Fruit fly (Drosophila melanogaster) whole organism, prepupa: ENCODE measurements around the gene CG10973.

Source experiments
- CG10631 ChIP-seq: fragments of 200-800 bp; sonication (Bioruptor generic); optimal IDR thresholded peaks from 2 replicates; lab custom pipeline; 2016; ENCODE audit warnings: missing biosample characterization, missing genetic modification characterization
- CG10669 ChIP-seq: fragments of 200-800 bp; sonication (Bioruptor generic); optimal IDR thresholded peaks from 3 replicates; lab custom pipeline; 2018; ENCODE audit warnings: missing biosample characterization, mild to moderate bottlenecking, missing genetic modification characterization, moderate library complexity
- CG11294 ChIP-seq: fragments of 200-800 bp; sonication (Bioruptor generic); IDR thresholded peaks from 2 replicates; pipeline ENCODE4 v1.3.6; 2022; ENCODE audit warnings: missing biosample characterization, missing genetic modification characterization
- CG11762 ChIP-seq: fragments of 200-800 bp; sonication (Bioruptor generic); optimal IDR thresholded peaks from 3 replicates; lab custom pipeline; 2016; ENCODE audit warnings: missing biosample characterization, missing genetic modification characterization; ENCODE audit not compliant: insufficient read depth
- CG11902 ChIP-seq: fragments of 200-800 bp; sonication (Bioruptor generic); optimal IDR thresholded peaks from 3 replicates; lab custom pipeline; 2016; ENCODE audit warnings: missing biosample characterization, missing genetic modification characterization
- CG15336 ChIP-seq: fragments of 200-800 bp; sonication (Bioruptor generic); IDR thresholded peaks from 2 replicates; pipeline ENCODE4 v1.3.6; 2022; ENCODE audit warnings: missing biosample characterization, missing genetic modification characterization
- CG1621 ChIP-seq: fragments of 200-800 bp; sonication (Bioruptor generic); optimal IDR thresholded peaks from 3 replicates; lab custom pipeline; 2018; ENCODE audit warnings: missing biosample characterization, mild to moderate bottlenecking, missing genetic modification characterization
- CG3032 ChIP-seq: fragments of 200-800 bp; optimal IDR thresholded peaks from 2 replicates; lab custom pipeline; 2019; ENCODE audit warnings: missing biosample characterization, mild to moderate bottlenecking, missing genetic modification characterization, moderate library complexity
- CG31627 ChIP-seq: fragments of 200-800 bp; sonication (Bioruptor generic); optimal IDR thresholded peaks from 3 replicates; lab custom pipeline; 2016; ENCODE audit warnings: missing biosample characterization, missing genetic modification characterization
- CG32006 ChIP-seq: fragments of 200-800 bp; sonication (Bioruptor generic); optimal IDR thresholded peaks from 3 replicates; lab custom pipeline; 2017; ENCODE audit warnings: missing biosample characterization, mild to moderate bottlenecking, missing genetic modification characterization
- CG34406 ChIP-seq: fragments of 200-800 bp; sonication (Bioruptor generic); optimal IDR thresholded peaks from 3 replicates; lab custom pipeline; 2016; ENCODE audit warnings: missing biosample characterization, missing genetic modification characterization
- CG3919 ChIP-seq: fragments of 200-800 bp; sonication (Bioruptor generic); optimal IDR thresholded peaks from 3 replicates; lab custom pipeline; 2016; ENCODE audit warnings: missing biosample characterization, missing genetic modification characterization
- CG4318 ChIP-seq: fragments of 200-800 bp; sonication (Bioruptor generic); optimal IDR thresholded peaks from 3 replicates; lab custom pipeline; 2017; ENCODE audit warnings: missing biosample characterization, mild to moderate bottlenecking, missing genetic modification characterization
- CG6163 ChIP-seq: fragments of 200-800 bp; sonication (Bioruptor generic); IDR thresholded peaks from 3 replicates; pipeline ENCODE4 v1.3.6; 2022; ENCODE audit warnings: missing biosample characterization, missing genetic modification characterization
- CG6792 ChIP-seq: fragments of 200-800 bp; sonication (Bioruptor generic); optimal IDR thresholded peaks from 3 replicates; lab custom pipeline; 2016; ENCODE audit warnings: missing biosample characterization, missing genetic modification characterization
- CG6808 ChIP-seq: fragments of 200-800 bp; sonication (Bioruptor generic); optimal IDR thresholded peaks from 3 replicates; lab custom pipeline; 2017; ENCODE audit warnings: missing biosample characterization, missing genetic modification characterization, mild to moderate bottlenecking, moderate library complexity, missing genetic modification reagents
- CG6854 ChIP-seq: fragments of 200-800 bp; sonication (Bioruptor generic); optimal IDR thresholded peaks from 2 replicates; lab custom pipeline; 2017; ENCODE audit warnings: missing biosample characterization, mild to moderate bottlenecking, missing genetic modification characterization
- CG7368 ChIP-seq: fragments of 200-800 bp; sonication (Bioruptor generic); optimal IDR thresholded peaks from 3 replicates; lab custom pipeline; 2016; ENCODE audit warnings: missing biosample characterization, missing genetic modification characterization
- CG8119 ChIP-seq: fragments of 200-800 bp; sonication (Bioruptor generic); IDR thresholded peaks from 3 replicates; pipeline ENCODE4 v1.3.6; 2022; ENCODE audit warnings: missing biosample characterization, missing genetic modification characterization
- CG8319 ChIP-seq: fragments of 200-800 bp; sonication (Bioruptor generic); optimal IDR thresholded peaks from 3 replicates; lab custom pipeline; 2016; ENCODE audit warnings: missing biosample characterization, missing genetic modification characterization
- CG8632 ChIP-seq: fragments of 200-800 bp; sonication (Bioruptor generic); optimal IDR thresholded peaks from 3 replicates; lab custom pipeline; 2016; ENCODE audit warnings: missing biosample characterization, missing genetic modification characterization
- CG9139 ChIP-seq: fragments of 200-800 bp; sonication (Bioruptor generic); optimal IDR thresholded peaks from 3 replicates; lab custom pipeline; 2017; ENCODE audit warnings: missing biosample characterization, mild to moderate bottlenecking, missing genetic modification characterization
- Eip78C ChIP-seq: fragments of 200-800 bp; sonication (Bioruptor generic); peaks from one replicate; lab custom pipeline; 2016; ENCODE audit warnings: missing biosample characterization, missing genetic modification characterization
- Eip93F ChIP-seq: fragments of 200-800 bp; sonication (Bioruptor generic); optimal IDR thresholded peaks from 2 replicates; lab custom pipeline; 2016; ENCODE audit warnings: missing biosample characterization, mild to moderate bottlenecking, missing genetic modification characterization
- Ets21C ChIP-seq: fragments of 200-800 bp; sonication (Bioruptor generic); optimal IDR thresholded peaks from 3 replicates; lab custom pipeline; 2016; ENCODE audit warnings: missing biosample characterization, missing genetic modification characterization
- Ets96B ChIP-seq: fragments of 200-800 bp; optimal IDR thresholded peaks from 2 replicates; lab custom pipeline; 2019; ENCODE audit warnings: missing biosample characterization, mild to moderate bottlenecking, missing genetic modification characterization, moderate library complexity
- Hr39 ChIP-seq: fragments of 200-800 bp; sonication (Bioruptor generic); optimal IDR thresholded peaks from 2 replicates; lab custom pipeline; 2016; ENCODE audit warnings: missing biosample characterization, missing genetic modification characterization
- OdsH ChIP-seq: fragments of 200-800 bp; sonication (Bioruptor generic); optimal IDR thresholded peaks from 3 replicates; lab custom pipeline; 2016; ENCODE audit warnings: missing biosample characterization, missing genetic modification characterization
- Sox102F ChIP-seq: fragments of 200-800 bp; sonication (Bioruptor generic); optimal IDR thresholded peaks from 2 replicates; lab custom pipeline; 2016; ENCODE audit warnings: missing biosample characterization, mild to moderate bottlenecking, missing genetic modification characterization
- Sox14 ChIP-seq: fragments of 200-800 bp; sonication (Bioruptor generic); optimal IDR thresholded peaks from 3 replicates; lab custom pipeline; 2016; ENCODE audit warnings: missing biosample characterization, missing genetic modification characterization
- Sox15 ChIP-seq: fragments of 200-800 bp; sonication (Bioruptor generic); optimal IDR thresholded peaks from 3 replicates; lab custom pipeline; 2016; ENCODE audit warnings: missing biosample characterization, missing genetic modification characterization
- achi ChIP-seq: fragments of 200-800 bp; sonication (Bioruptor generic); optimal IDR thresholded peaks from 3 replicates; lab custom pipeline; 2016; ENCODE audit warnings: missing biosample characterization, missing genetic modification characterization
- acj6 ChIP-seq: fragments of 200-800 bp; sonication (Bioruptor generic); optimal IDR thresholded peaks from 3 replicates; lab custom pipeline; 2016; ENCODE audit warnings: missing biosample characterization, missing genetic modification characterization
- dac ChIP-seq: fragments of 200-800 bp; sonication (Bioruptor generic); optimal IDR thresholded peaks from 2 replicates; lab custom pipeline; 2017; ENCODE audit warnings: missing biosample characterization, mild to moderate bottlenecking, missing genetic modification characterization
- eg ChIP-seq: fragments of 200-800 bp; sonication (Bioruptor generic); IDR thresholded peaks from 3 replicates; pipeline ENCODE4 v1.3.6; 2022; ENCODE audit warnings: missing biosample characterization, missing genetic modification characterization
- fd85E ChIP-seq: fragments of 200-800 bp; sonication (Bioruptor generic); optimal IDR thresholded peaks from 3 replicates; lab custom pipeline; 2016; ENCODE audit warnings: missing biosample characterization, missing genetic modification characterization
- lz ChIP-seq: fragments of 200-800 bp; sonication (Bioruptor generic); optimal IDR thresholded peaks from 3 replicates; lab custom pipeline; 2016; ENCODE audit warnings: missing biosample characterization, missing genetic modification characterization
- net ChIP-seq: fragments of 200-800 bp; sonication (Bioruptor generic); optimal IDR thresholded peaks from 3 replicates; lab custom pipeline; 2016; ENCODE audit warnings: missing biosample characterization, missing genetic modification characterization
- pdm3 ChIP-seq: fragments of 200-800 bp; sonication (Bioruptor generic); optimal IDR thresholded peaks from 3 replicates; lab custom pipeline; 2016; ENCODE audit warnings: missing biosample characterization, missing genetic modification characterization
- salr ChIP-seq, 2 experiments: fragments of 200-800 bp; sonication (Bioruptor generic); optimal IDR thresholded peaks; 3 replicates each; lab custom pipeline; 2016 to 2018; ENCODE audit warnings: missing biosample characterization in 2 of 2, missing genetic modification characterization in 2 of 2, mild to moderate bottlenecking in 1 of 2
- spab ChIP-seq: fragments of 200-800 bp; sonication (Bioruptor generic); optimal IDR thresholded peaks from 2 replicates; lab custom pipeline; 2017; ENCODE audit warnings: missing biosample characterization, mild to moderate bottlenecking, missing genetic modification characterization, missing genetic modification reagents
- svp ChIP-seq: fragments of 200-800 bp; sonication (Bioruptor generic); peaks from one replicate; lab custom pipeline; 2016; ENCODE audit warnings: missing biosample characterization, missing genetic modification characterization
- vri ChIP-seq: fragments of 200-800 bp; sonication (Bioruptor generic); optimal IDR thresholded peaks from 3 replicates; lab custom pipeline; 2016; ENCODE audit warnings: missing biosample characterization, mild to moderate bottlenecking, missing genetic modification characterization

Gene CG10973

dm6 chr3L:12802443-12802865 is 47.9 kb upstream of the CG10973 start (continued):
- TF ChIP-seq CG8119, result peak; percentile 91
- peak; percentile 63 for TF ChIP-seq net (GFP tag; lab: Kevin White, UChicago)
- no peak for TF ChIP-seq spab (GFP tag; lab: Kevin White, UChicago)
- peak; percentile 18 for TF ChIP-seq achi (GFP tag; lab: Kevin White, UChicago)
- no peak for TF ChIP-seq CG8319 (GFP tag; lab: Kevin White, UChicago)
- TF ChIP-seq Ets96B (tag; lab: Kevin White, UChicago), result no peak
- no peak for TF ChIP-seq Ets21C (GFP tag; lab: Kevin White, UChicago)
- TF ChIP-seq fd85E, result no peak
- TF ChIP-seq CG3919, result no peak
- TF ChIP-seq dac, result peak; percentile 57
- TF ChIP-seq acj6 (GFP tag; lab: Kevin White, UChicago), result peak; percentile 18
- peak; percentile 50 for TF ChIP-seq CG4318
- TF ChIP-seq vri, result peak; percentile 86
- no peak for TF ChIP-seq Hr39 (GFP tag; lab: Kevin White, UChicago)
- TF ChIP-seq Sox102F (GFP tag; lab: Kevin White, UChicago), result no peak
- peak; percentile 51 for TF ChIP-seq pdm3 (GFP tag; lab: Kevin White, UChicago)
- TF ChIP-seq Eip78C, result peak; percentile 75
- TF ChIP-seq salr (GFP tag; optimal IDR thresholded peaks at IDR 0.05; lab: Kevin White, UChicago), result peak in 1 of 2 experiments; percentile 35
- TF ChIP-seq svp, result no peak
- TF ChIP-seq OdsH (GFP tag; lab: Kevin White, UChicago), result peak; percentile 52
- no peak for TF ChIP-seq CG9139
- TF ChIP-seq Sox14 (GFP tag; lab: Kevin White, UChicago), result peak; percentile 63
- no peak for TF ChIP-seq lz
- peak; percentile 91 for TF ChIP-seq eg (GFP tag; lab: Robert Waterston, UW)
- TF ChIP-seq CG6792, result peak; percentile 10
- no peak for TF ChIP-seq CG6854 (GFP tag; lab: Kevin White, UChicago)
- TF ChIP-seq CG10631 (GFP tag; lab: Kevin White, UChicago), result peak; percentile 7
- no peak for TF ChIP-seq CG11902 (GFP tag; lab: Kevin White, UChicago)
- no peak for TF ChIP-seq CG1621 (tag; lab: Kevin White, UChicago)

dm6 chr3L:12800167-12800566 is 45.6 kb upstream of the CG10973 start:
- peak; percentile 44; the same call in 1 of the 3 replicates for TF ChIP-seq eg (GFP tag; lab: Robert Waterston, UW)
- no peak for TF ChIP-seq CG1621 (tag; lab: Kevin White, UChicago)
- peak; percentile 30; the same call in 1 of the 2 replicates for TF ChIP-seq CG15336 (GFP tag; lab: Robert Waterston, UW)
- TF ChIP-seq net (GFP tag; lab: Kevin White, UChicago), result no peak
- peak; percentile 40; the same call in 1 of the 3 replicates for TF ChIP-seq CG8119
- TF ChIP-seq CG32006, result peak; percentile 19
- TF ChIP-seq svp, result peak; percentile 7
- no peak for TF ChIP-seq CG11294 (GFP tag; lab: Robert Waterston, UW)

- TF ChIP-seq svp (peak; percentile 99), Sox15 (GFP tag; lab: Kevin White, UChicago) (no peak)
Observed at dm6 chr3L:12799431-12800147, 45.0 kb upstream of the CG10973 start.

- TF ChIP-seq CG3032, result peak; percentile 3
- TF ChIP-seq pdm3 (GFP tag; lab: Kevin White, UChicago), result peak; percentile 61
- peak; percentile 29; the same call in 1 of the 3 replicates for TF ChIP-seq eg (GFP tag; lab: Robert Waterston, UW)
- peak; percentile 32 for TF ChIP-seq CG1621 (tag; lab: Kevin White, UChicago)
- peak; percentile 22 for TF ChIP-seq CG34406
- TF ChIP-seq dac, result no peak
- peak; percentile 48 for TF ChIP-seq CG6808 (GFP tag; lab: Kevin White, UChicago)
- TF ChIP-seq Eip93F, result no peak
- peak; percentile 33 to 50 for TF ChIP-seq salr (GFP tag; optimal IDR thresholded peaks at IDR 0.05; lab: Kevin White, UChicago)
- TF ChIP-seq spab (GFP tag; lab: Kevin White, UChicago), result no peak
- TF ChIP-seq OdsH (GFP tag; lab: Kevin White, UChicago), result peak; percentile 49
- TF ChIP-seq Sox14 (GFP tag; lab: Kevin White, UChicago), result peak; percentile 65
- peak; percentile 77 for TF ChIP-seq CG32006
- no peak for TF ChIP-seq CG11762 (GFP tag; lab: Kevin White, UChicago)
- no peak for TF ChIP-seq svp
- TF ChIP-seq CG7368, result peak; percentile 6
- TF ChIP-seq vri, result peak; percentile 44
- TF ChIP-seq lz, result peak; percentile 4
- peak; percentile 18 for TF ChIP-seq CG31627
- peak; percentile 40 for TF ChIP-seq CG8632 (GFP tag; lab: Kevin White, UChicago)
- TF ChIP-seq CG10669 (GFP tag; lab: Kevin White, UChicago), result peak; percentile 37
- peak; percentile 47; the same call in 1 of the 3 replicates for TF ChIP-seq CG6163 (GFP tag; lab: Robert Waterston, UW)
- peak; percentile 32 for TF ChIP-seq net (GFP tag; lab: Kevin White, UChicago)
- no peak for TF ChIP-seq CG11294 (GFP tag; lab: Robert Waterston, UW)
- no peak for TF ChIP-seq Sox102F (GFP tag; lab: Kevin White, UChicago)
Observed at dm6 chr3L:12798795-12799311, 44.3 kb upstream of the CG10973 start.
